Fruit fly (Drosophila melanogaster) whole organism, embryonic: Measurements from ENCODE around the gene Ndae1.

Source experiments
- Antp ChIP-seq: fragments of 200-800 bp; sonication (Bioruptor generic); optimal IDR thresholded peaks from 3 replicates; lab custom pipeline; 2016; ENCODE audit warnings: missing biosample characterization, missing genetic modification characterization
- CG10543 ChIP-seq: fragments of 200-800 bp; sonication (Bioruptor generic); optimal IDR thresholded peaks from 3 replicates; lab custom pipeline; 2017; ENCODE audit warnings: missing biosample characterization, mild to moderate bottlenecking, missing genetic modification characterization, moderate library complexity
- CG11093 ChIP-seq: fragments of 200-800 bp; sonication (Bioruptor generic); IDR thresholded peaks from 3 replicates; pipeline ENCODE4 v1.3.6; 2022; ENCODE audit warnings: missing biosample characterization, missing genetic modification characterization
- CG11560 ChIP-seq: fragments of 200-800 bp; sonication (Bioruptor generic); IDR thresholded peaks from 3 replicates; pipeline ENCODE4 v1.3.6; 2022; ENCODE audit warnings: missing biosample characterization, missing genetic modification characterization
- CG12219 ChIP-seq: fragments of 200-800 bp; sonication (Bioruptor generic); optimal IDR thresholded peaks from 3 replicates; lab custom pipeline; 2018; ENCODE audit warnings: missing biosample characterization, mild to moderate bottlenecking, missing genetic modification characterization
- CG15011 ChIP-seq: fragments of 200-800 bp; sonication (Bioruptor generic); optimal IDR thresholded peaks from 3 replicates; lab custom pipeline; 2018; ENCODE audit warnings: missing biosample characterization, mild to moderate bottlenecking, missing genetic modification characterization
- CG15479 ChIP-seq: fragments of 200-800 bp; sonication (Bioruptor generic); optimal IDR thresholded peaks from 3 replicates; lab custom pipeline; 2019; ENCODE audit warnings: missing biosample characterization, mild to moderate bottlenecking, missing genetic modification characterization, moderate library complexity
- CG15514 ChIP-seq: fragments of 200-800 bp; sonication (Bioruptor generic); optimal IDR thresholded peaks from 3 replicates; lab custom pipeline; 2017; ENCODE audit warnings: missing biosample characterization, missing genetic modification characterization, mild to moderate bottlenecking, moderate library complexity, missing genetic modification reagents
- CG17328 ChIP-seq: fragments of 200-800 bp; sonication (Bioruptor generic); IDR thresholded peaks from 2 replicates; pipeline ENCODE4 v1.3.6; 2022; ENCODE audit warnings: missing biosample characterization, missing genetic modification characterization
- CG17361 ChIP-seq: fragments of 200-800 bp; sonication (Bioruptor generic); IDR thresholded peaks from 3 replicates; pipeline ENCODE4 v1.3.6; 2022; ENCODE audit warnings: missing biosample characterization, missing genetic modification characterization
- CG17829 ChIP-seq: fragments of 200-800 bp; optimal IDR thresholded peaks from 2 replicates; lab custom pipeline; 2019; ENCODE audit warnings: missing biosample characterization, mild to moderate bottlenecking, missing genetic modification characterization, moderate library complexity
- CG18764 ChIP-seq: fragments of 200-800 bp; sonication (Bioruptor generic); optimal IDR thresholded peaks from 3 replicates; lab custom pipeline; 2016; ENCODE audit warnings: missing biosample characterization, missing genetic modification characterization
- CG2120 ChIP-seq: fragments of 200-800 bp; sonication (Bioruptor generic); optimal IDR thresholded peaks from 3 replicates; lab custom pipeline; 2016; ENCODE audit warnings: missing biosample characterization, missing genetic modification characterization
- CG33557 ChIP-seq: fragments of 200-800 bp; sonication (Bioruptor generic); optimal IDR thresholded peaks from 2 replicates; lab custom pipeline; 2019; ENCODE audit warnings: missing biosample characterization, mild to moderate bottlenecking, missing genetic modification characterization, moderate library complexity
- CG6791 ChIP-seq: fragments of 200-800 bp; sonication (Bioruptor generic); IDR thresholded peaks from 3 replicates; pipeline ENCODE4 v1.3.6; 2022; ENCODE audit warnings: missing biosample characterization, missing genetic modification characterization; ENCODE audit not compliant: partially characterized antibody
- CG7372 ChIP-seq: fragments of 200-800 bp; sonication (Bioruptor generic); IDR thresholded peaks from 2 replicates; pipeline ENCODE4 v1.3.6; 2022; ENCODE audit warnings: missing biosample characterization, missing genetic modification characterization
- CG8089 ChIP-seq: fragments of 200-800 bp; sonication (Bioruptor generic); optimal IDR thresholded peaks from 3 replicates; lab custom pipeline; 2016; ENCODE audit warnings: missing biosample characterization, missing genetic modification characterization
- CG9609 ChIP-seq: fragments of 200-800 bp; sonication (Bioruptor generic); optimal IDR thresholded peaks from 3 replicates; lab custom pipeline; 2016; ENCODE audit warnings: missing biosample characterization, missing genetic modification characterization
- CG9797 ChIP-seq: fragments of 200-800 bp; sonication (Bioruptor generic); optimal IDR thresholded peaks from 3 replicates; lab custom pipeline; 2018; ENCODE audit warnings: missing biosample characterization, mild to moderate bottlenecking, missing genetic modification characterization
- CrebB ChIP-seq: fragments of 200-800 bp; sonication (Bioruptor generic); optimal IDR thresholded peaks from 3 replicates; lab custom pipeline; 2018; ENCODE audit warnings: missing biosample characterization, mild to moderate bottlenecking, missing genetic modification characterization
- Fer2 ChIP-seq: fragments of 200-800 bp; sonication (Bioruptor generic); optimal IDR thresholded peaks from 2 replicates; lab custom pipeline; 2018; ENCODE audit warnings: missing biosample characterization, mild to moderate bottlenecking, missing genetic modification characterization, moderate library complexity
- Gsc ChIP-seq: fragments of 200-800 bp; sonication (Bioruptor generic); IDR thresholded peaks from 2 replicates; pipeline ENCODE4 v1.3.6; 2022; ENCODE audit warnings: missing biosample characterization, missing genetic modification characterization
- HmgD ChIP-seq: fragments of 200-800 bp; sonication (Bioruptor generic); optimal IDR thresholded peaks from 3 replicates; lab custom pipeline; 2016; ENCODE audit warnings: missing biosample characterization, missing genetic modification characterization
- Mes4 ChIP-seq: fragments of 200-800 bp; sonication (Bioruptor generic); optimal IDR thresholded peaks from 2 replicates; lab custom pipeline; 2016; ENCODE audit warnings: missing biosample characterization, missing genetic modification characterization
- Myb ChIP-seq: fragments of 200-800 bp; sonication (Bioruptor generic); optimal IDR thresholded peaks from 2 replicates; lab custom pipeline; 2016; ENCODE audit warnings: missing biosample characterization, missing genetic modification characterization
- Oaz ChIP-seq: fragments of 200-800 bp; sonication (Bioruptor generic); IDR thresholded peaks from 2 replicates; pipeline ENCODE4 v1.3.6; 2022; ENCODE audit warnings: missing biosample characterization, missing genetic modification characterization
- Ravus ChIP-seq: fragments of 200-800 bp; sonication (Bioruptor generic); IDR thresholded peaks from 2 replicates; pipeline ENCODE4 v1.3.6; 2022; ENCODE audit warnings: missing biosample characterization, missing genetic modification characterization
- Scr ChIP-seq: fragments of 200-800 bp; sonication (Bioruptor generic); IDR thresholded peaks from 2 replicates; pipeline ENCODE4 v1.3.6; 2022; ENCODE audit warnings: missing biosample characterization, missing genetic modification characterization; ENCODE audit not compliant: partially characterized antibody
- Sox100B ChIP-seq: fragments of 200-800 bp; sonication (Bioruptor generic); optimal IDR thresholded peaks from 3 replicates; lab custom pipeline; 2018; ENCODE audit warnings: missing biosample characterization, mild to moderate bottlenecking, missing genetic modification characterization
- az2 ChIP-seq: fragments of 200-800 bp; sonication (Bioruptor generic); optimal IDR thresholded peaks from 3 replicates; lab custom pipeline; 2016; ENCODE audit warnings: missing biosample characterization, missing genetic modification characterization
- cad ChIP-seq: fragments of >200 bp; optimal IDR thresholded peaks from 2 replicates; lab custom pipeline; 2017; ENCODE audit warnings: missing biosample characterization, missing genetic modification characterization
- cas ChIP-seq: fragments of 200-800 bp; sonication (Bioruptor generic); IDR thresholded peaks from 2 replicates; pipeline ENCODE4 v1.3.6; 2022; ENCODE audit warnings: missing biosample characterization, missing genetic modification characterization
- cg ChIP-seq: fragments of 200-800 bp; sonication (Bioruptor generic); optimal IDR thresholded peaks from 3 replicates; lab custom pipeline; 2019; ENCODE audit warnings: missing biosample characterization, mild to moderate bottlenecking, missing genetic modification characterization, moderate library complexity
- chinmo ChIP-seq: fragments of 200-800 bp; sonication (Bioruptor generic); IDR thresholded peaks from 4 replicates; pipeline ENCODE4 v1.3.6; 2022; ENCODE audit warnings: missing biosample characterization, missing genetic modification characterization; ENCODE audit not compliant: partially characterized antibody
- crc ChIP-seq: fragments of 200-800 bp; sonication (Bioruptor generic); optimal IDR thresholded peaks from 2 replicates; lab custom pipeline; 2016; ENCODE audit warnings: missing biosample characterization, missing genetic modification characterization
- fd96Cb ChIP-seq: fragments of 200-800 bp; sonication (Bioruptor generic); optimal IDR thresholded peaks from 2 replicates; lab custom pipeline; 2018; ENCODE audit warnings: missing biosample characterization, mild to moderate bottlenecking, missing genetic modification characterization, moderate library complexity
- fru ChIP-seq: fragments of >200 bp; optimal IDR thresholded peaks from 2 replicates; lab custom pipeline; 2017
- insv ChIP-seq, 2 experiments: fragments of 200-800 bp; sonication (Bioruptor generic); optimal IDR thresholded peaks; 3 replicates each; lab custom pipeline; 2016 to 2018; ENCODE audit warnings: missing biosample characterization in 2 of 2, missing genetic modification characterization in 2 of 2
- lmd ChIP-seq: fragments of 200-800 bp; sonication (Bioruptor generic); IDR thresholded peaks from 2 replicates; pipeline ENCODE4 v1.3.6; 2022; ENCODE audit warnings: missing biosample characterization, missing genetic modification characterization
- nau ChIP-seq: fragments of 200-800 bp; sonication (Bioruptor generic); optimal IDR thresholded peaks from 3 replicates; lab custom pipeline; 2017; ENCODE audit warnings: missing biosample characterization, mild to moderate bottlenecking, missing genetic modification characterization, missing genetic modification reagents
- org-1 ChIP-seq: fragments of 200-800 bp; sonication (Bioruptor generic); optimal IDR thresholded peaks from 2 replicates; lab custom pipeline; 2017; ENCODE audit warnings: missing biosample characterization, missing genetic modification characterization
- otp ChIP-seq: fragments of 200-800 bp; sonication (Bioruptor generic); IDR thresholded peaks from 3 replicates; pipeline ENCODE4, ENCODE4 v1.3.6; 2022; ENCODE audit warnings: missing biosample characterization, missing genetic modification characterization
- pb ChIP-seq: fragments of 200-800 bp; sonication (Bioruptor generic); optimal IDR thresholded peaks from 3 replicates; lab custom pipeline; 2016; ENCODE audit warnings: missing biosample characterization, missing genetic modification characterization
- repo ChIP-seq: fragments of 200-800 bp; sonication (Bioruptor generic); optimal IDR thresholded peaks from 2 replicates; lab custom pipeline; 2016; ENCODE audit warnings: missing biosample characterization, missing genetic modification characterization
- sd ChIP-seq: fragments of 200-800 bp; sonication (Bioruptor generic); optimal IDR thresholded peaks from 3 replicates; lab custom pipeline; 2018; ENCODE audit warnings: missing biosample characterization, mild to moderate bottlenecking, missing genetic modification characterization, moderate library complexity
- seq ChIP-seq: fragments of 200-800 bp; sonication (Bioruptor generic); IDR thresholded peaks from 2 replicates; pipeline ENCODE4 v1.3.6; 2022; ENCODE audit warnings: missing biosample characterization, missing genetic modification characterization
- sna ChIP-seq: fragments of 200-800 bp; sonication (Bioruptor generic); IDR thresholded peaks from 2 replicates; pipeline ENCODE4 v1.3.6; 2022; ENCODE audit warnings: missing biosample characterization, missing genetic modification characterization; ENCODE audit not compliant: partially characterized antibody
- sr ChIP-seq: fragments of 200-800 bp; sonication (Bioruptor generic); IDR thresholded peaks from 3 replicates; pipeline ENCODE4 v1.3.6; 2022; ENCODE audit warnings: missing biosample characterization, missing genetic modification characterization
- tio ChIP-seq: fragments of 200-800 bp; sonication (Bioruptor generic); optimal IDR thresholded peaks from 2 replicates; lab custom pipeline; 2017; ENCODE audit warnings: missing biosample characterization, missing genetic modification characterization, inconsistent platforms
- trem ChIP-seq: fragments of 200-800 bp; optimal IDR thresholded peaks from 3 replicates; lab custom pipeline; 2019; ENCODE audit warnings: missing biosample characterization, mild to moderate bottlenecking, missing genetic modification characterization, moderate library complexity
- wek ChIP-seq: fragments of 200-800 bp; sonication (Bioruptor generic); optimal IDR thresholded peaks from 3 replicates; lab custom pipeline; 2018; ENCODE audit warnings: missing biosample characterization, mild to moderate bottlenecking, missing genetic modification characterization, moderate library complexity

Gene Ndae1

dm6 chr2L:7219650-7220267 is 29.4 kb downstream of the Ndae1 start, which contains the start of gene CG13784:
TSS of gene CG13784 (minus strand) at chr2L:7220033.
- no peak for TF ChIP-seq Ravus (GFP tag; lab: Robert Waterston, UW)
- TF ChIP-seq sr (GFP tag; lab: Robert Waterston, UW) = no peak
- no peak for TF ChIP-seq tio (GFP tag; lab: Kevin White, UChicago)
- TF ChIP-seq az2 (GFP tag; lab: Kevin White, UChicago) = no peak
- TF ChIP-seq trem (tag; lab: Kevin White, UChicago) = peak; percentile 71
- peak; percentile 47; the same call in 1 of the 3 replicates for TF ChIP-seq CG17361 (GFP tag; lab: Robert Waterston, UW)
- TF ChIP-seq sd (tag; lab: Kevin White, UChicago) = peak; percentile 29
- no peak for TF ChIP-seq CG15479 (GFP tag; lab: Kevin White, UChicago)
- TF ChIP-seq CG11560 (tag; lab: Robert Waterston, UW) = peak; percentile 94; the same call in 2 of the 3 replicates
- TF ChIP-seq sna (GFP tag; lab: Robert Waterston, UW) = no peak
- TF ChIP-seq CG6791 (GFP tag; lab: Robert Waterston, UW) = peak; percentile 58
- TF ChIP-seq CG2120 (GFP tag; lab: Kevin White, UChicago) = peak; percentile 55
- peak; percentile 59 for TF ChIP-seq CG17829 (tag; lab: Kevin White, UChicago)
- TF ChIP-seq CrebB (tag; lab: Kevin White, UChicago) = peak; percentile 45
- peak; percentile 50 for TF ChIP-seq wek
- no peak for TF ChIP-seq Antp (GFP tag; lab: Kevin White, UChicago)
- no peak for TF ChIP-seq Gsc (GFP tag; lab: Robert Waterston, UW)
- no peak for TF ChIP-seq CG11093 (GFP tag; lab: Robert Waterston, UW)
- no peak for TF ChIP-seq CG18764 (GFP tag; lab: Kevin White, UChicago)
- no peak for TF ChIP-seq Sox100B (GFP tag; lab: Kevin White, UChicago)
- TF ChIP-seq Mes4 = peak; percentile 42
- no peak for TF ChIP-seq cad (GFP tag; lab: Kevin White, UChicago)
- peak; percentile 59 for TF ChIP-seq CG10543 (GFP tag; lab: Kevin White, UChicago)
- TF ChIP-seq Scr = peak; percentile 69
- TF ChIP-seq crc (GFP tag; lab: Kevin White, UChicago) = no peak
- no peak for TF ChIP-seq CG8089 (GFP tag; lab: Kevin White, UChicago)
- TF ChIP-seq HmgD (GFP tag; lab: Kevin White, UChicago) = peak; percentile 31
- peak in 1 of 2 experiments; percentile 41 for TF ChIP-seq insv (GFP tag; optimal IDR thresholded peaks at IDR 0.05; lab: Kevin White, UChicago)
- no peak for TF ChIP-seq cas (GFP tag; lab: Robert Waterston, UW)
- TF ChIP-seq Oaz (GFP tag; lab: Robert Waterston, UW) = no peak
- TF ChIP-seq fd96Cb (tag; lab: Kevin White, UChicago) = no peak
- peak; percentile 51 for TF ChIP-seq nau
- peak; percentile 12 for TF ChIP-seq CG12219 (GFP tag; lab: Kevin White, UChicago)
- TF ChIP-seq CG9797 (GFP tag; lab: Kevin White, UChicago) = peak; percentile 92
- no peak for TF ChIP-seq repo
- TF ChIP-seq CG9609 = no peak
- TF ChIP-seq CG7372 (GFP tag; lab: Robert Waterston, UW) = no peak
- peak; percentile 69 for TF ChIP-seq Myb
- TF ChIP-seq CG15514 = peak; percentile 78
- no peak for TF ChIP-seq org-1 (GFP tag; lab: Kevin White, UChicago)
- TF ChIP-seq CG33557 (GFP tag; lab: Kevin White, UChicago) = no peak
- TF ChIP-seq pb = peak; percentile 0
- no peak for TF ChIP-seq fru
- peak; percentile 26; the same call in 1 of the 2 replicates for TF ChIP-seq lmd
- TF ChIP-seq Fer2 = no peak
- peak; percentile 21; the same call in 1 of the 2 replicates for TF ChIP-seq CG17328 (GFP tag; lab: Robert Waterston, UW)
- TF ChIP-seq cg (GFP tag; lab: Kevin White, UChicago) = no peak
- TF ChIP-seq seq = peak; percentile 35; the same call in 1 of the 2 replicates
- TF ChIP-seq otp (GFP tag; lab: Robert Waterston, UW) = no peak; the same call in 2 of the 3 replicates
- TF ChIP-seq chinmo = peak; percentile 83; the same call in 2 of the 4 replicates
- TF ChIP-seq CG15011 (GFP tag; lab: Kevin White, UChicago) = no peak
